Fruit fly (Drosophila melanogaster) whole organism, embryonic: ENCODE measurements around the gene Usf.
A peak's percentile ranks its signal among the peaks of the same experiment; 100 is the strongest.

Source experiments
- Atf3 ChIP-seq: fragments of 200-800 bp; sonication (Bioruptor generic); optimal IDR thresholded peaks from 3 replicates; lab custom pipeline; 2016; ENCODE audit warnings: missing biosample characterization, missing genetic modification characterization
- BtbVII ChIP-seq: fragments of 200-800 bp; sonication (Bioruptor generic); optimal IDR thresholded peaks from 3 replicates; lab custom pipeline; 2017; ENCODE audit warnings: missing biosample characterization, mild to moderate bottlenecking, missing genetic modification characterization
- C15 ChIP-seq: fragments of 200-800 bp; sonication (Bioruptor generic); IDR thresholded peaks from 3 replicates; pipeline ENCODE4 v1.3.6; 2022; ENCODE audit warnings: missing biosample characterization, missing genetic modification characterization
- CG10274 ChIP-seq: fragments of 200-800 bp; sonication (Bioruptor generic); optimal IDR thresholded peaks from 3 replicates; lab custom pipeline; 2017; ENCODE audit warnings: missing biosample characterization, mild to moderate bottlenecking, missing genetic modification characterization
- CG10321 ChIP-seq: fragments of 200-800 bp; sonication (Bioruptor generic); IDR thresholded peaks from 2 replicates; pipeline ENCODE4 v1.3.6; 2022; ENCODE audit warnings: missing biosample characterization, missing genetic modification characterization
- CG11093 ChIP-seq: fragments of 200-800 bp; sonication (Bioruptor generic); IDR thresholded peaks from 3 replicates; pipeline ENCODE4 v1.3.6; 2022; ENCODE audit warnings: missing biosample characterization, missing genetic modification characterization
- CG13296 ChIP-seq: fragments of 200-800 bp; sonication (Bioruptor generic); optimal IDR thresholded peaks from 3 replicates; lab custom pipeline; 2018; ENCODE audit warnings: missing biosample characterization, mild to moderate bottlenecking, missing genetic modification characterization
- CG14014 ChIP-seq: fragments of 200-800 bp; sonication (Bioruptor generic); IDR thresholded peaks from 2 replicates; pipeline ENCODE4 v1.3.6; 2022; ENCODE audit warnings: missing biosample characterization, missing genetic modification characterization
- CG14710 ChIP-seq: fragments of 200-800 bp; sonication (Bioruptor generic); optimal IDR thresholded peaks from 3 replicates; lab custom pipeline; 2019; ENCODE audit warnings: missing biosample characterization, mild to moderate bottlenecking, missing genetic modification characterization, moderate library complexity
- CG16813 ChIP-seq: fragments of 200-800 bp; sonication (Bioruptor generic); IDR thresholded peaks from 3 replicates; pipeline ENCODE4 v1.3.6; 2022; ENCODE audit warnings: missing biosample characterization, missing genetic modification characterization; ENCODE audit not compliant: partially characterized antibody
- CG16815 ChIP-seq: fragments of 200-800 bp; sonication (Bioruptor generic); optimal IDR thresholded peaks from 3 replicates; lab custom pipeline; 2017; ENCODE audit warnings: missing biosample characterization, mild to moderate bottlenecking, missing genetic modification characterization
- CG17328 ChIP-seq: fragments of 200-800 bp; sonication (Bioruptor generic); IDR thresholded peaks from 2 replicates; pipeline ENCODE4 v1.3.6; 2022; ENCODE audit warnings: missing biosample characterization, missing genetic modification characterization
- CG17612 ChIP-seq: fragments of 200-800 bp; sonication (Bioruptor generic); IDR thresholded peaks from 2 replicates; pipeline ENCODE4 v1.3.6; 2022; ENCODE audit warnings: missing biosample characterization, missing genetic modification characterization
- CG2202 ChIP-seq: fragments of 200-800 bp; sonication (Bioruptor generic); optimal IDR thresholded peaks from 2 replicates; lab custom pipeline; 2018; ENCODE audit warnings: missing biosample characterization, mild to moderate bottlenecking, missing genetic modification characterization
- CG30020 ChIP-seq: fragments of 200-800 bp; optimal IDR thresholded peaks from 2 replicates; lab custom pipeline; 2019; ENCODE audit warnings: missing biosample characterization, mild to moderate bottlenecking, missing genetic modification characterization, moderate library complexity
- CG32532 ChIP-seq: fragments of 200-800 bp; sonication (Bioruptor generic); IDR thresholded peaks from 2 replicates; pipeline ENCODE4 v1.3.6; 2022; ENCODE audit warnings: missing biosample characterization, missing genetic modification characterization
- CG6654 ChIP-seq: fragments of 200-800 bp; sonication (Bioruptor generic); optimal IDR thresholded peaks from 2 replicates; lab custom pipeline; 2017; ENCODE audit warnings: missing biosample characterization, mild to moderate bottlenecking, missing genetic modification characterization
- CG6683 ChIP-seq: fragments of 200-800 bp; sonication (Bioruptor generic); optimal IDR thresholded peaks from 2 replicates; lab custom pipeline; 2017; ENCODE audit warnings: missing biosample characterization, mild to moderate bottlenecking, missing genetic modification characterization, missing genetic modification reagents
- CG7357 ChIP-seq: fragments of 200-800 bp; sonication (Bioruptor generic); IDR thresholded peaks from 3 replicates; pipeline ENCODE4 v1.3.6; 2022; ENCODE audit warnings: missing biosample characterization, missing genetic modification characterization
- CG7556 ChIP-seq: fragments of 200-800 bp; sonication (Bioruptor generic); optimal IDR thresholded peaks from 2 replicates; lab custom pipeline; 2017; ENCODE audit warnings: missing biosample characterization, mild to moderate bottlenecking, missing genetic modification characterization
- CG9876 ChIP-seq: fragments of 200-800 bp; sonication (Bioruptor generic); optimal IDR thresholded peaks from 2 replicates; lab custom pipeline; 2016; ENCODE audit warnings: missing biosample characterization, missing genetic modification characterization
- D19A ChIP-seq: fragments of 200-800 bp; optimal IDR thresholded peaks from 3 replicates; lab custom pipeline; 2019; ENCODE audit warnings: missing biosample characterization, mild to moderate bottlenecking, missing genetic modification characterization, moderate library complexity
- Doc3 ChIP-seq: fragments of 200-800 bp; sonication (Bioruptor generic); IDR thresholded peaks from 3 replicates; pipeline ENCODE4 v1.3.6; 2022; ENCODE audit warnings: missing biosample characterization, missing genetic modification characterization; ENCODE audit not compliant: partially characterized antibody
- HLH3B ChIP-seq: fragments of 200-800 bp; sonication (Bioruptor generic); IDR thresholded peaks from 2 replicates; pipeline ENCODE4 v1.3.6; 2022; ENCODE audit warnings: missing biosample characterization, missing genetic modification characterization
- Hand ChIP-seq: fragments of 200-800 bp; sonication (Bioruptor generic); optimal IDR thresholded peaks from 2 replicates; lab custom pipeline; 2017; ENCODE audit warnings: mild to moderate bottlenecking, missing biosample characterization, missing genetic modification reagents, missing genetic modification characterization
- Max ChIP-seq: fragments of 200-800 bp; sonication (Bioruptor generic); optimal IDR thresholded peaks from 2 replicates; lab custom pipeline; 2016; ENCODE audit warnings: missing biosample characterization, mild to moderate bottlenecking, missing genetic modification characterization
- Oaz ChIP-seq: fragments of 200-800 bp; sonication (Bioruptor generic); IDR thresholded peaks from 2 replicates; pipeline ENCODE4 v1.3.6; 2022; ENCODE audit warnings: missing biosample characterization, missing genetic modification characterization
- Sox102F ChIP-seq: fragments of 200-800 bp; sonication (Bioruptor generic); optimal IDR thresholded peaks from 2 replicates; lab custom pipeline; 2018; ENCODE audit warnings: missing biosample characterization, mild to moderate bottlenecking, missing genetic modification characterization, moderate library complexity
- Tbp ChIP-seq: fragments of >200 bp; optimal IDR thresholded peaks from 2 replicates; lab custom pipeline; 2018; ENCODE audit warnings: missing biosample characterization, missing genetic modification characterization
- bab2 ChIP-seq: fragments of 200-800 bp; sonication (Bioruptor generic); optimal IDR thresholded peaks from 2 replicates; lab custom pipeline; 2016; ENCODE audit warnings: missing biosample characterization, missing genetic modification characterization
- cato ChIP-seq: fragments of 200-800 bp; sonication (Bioruptor generic); optimal IDR thresholded peaks from 2 replicates; lab custom pipeline; 2016; ENCODE audit warnings: missing biosample characterization, missing genetic modification characterization, borderline replicate concordance
- caup ChIP-seq: fragments of 200-800 bp; sonication (Bioruptor generic); optimal IDR thresholded peaks from 3 replicates; lab custom pipeline; 2017; ENCODE audit warnings: missing biosample characterization, mild to moderate bottlenecking, missing genetic modification characterization, moderate library complexity; ENCODE audit not compliant: severe bottlenecking
- cg ChIP-seq: fragments of 200-800 bp; sonication (Bioruptor generic); optimal IDR thresholded peaks from 3 replicates; lab custom pipeline; 2019; ENCODE audit warnings: missing biosample characterization, mild to moderate bottlenecking, missing genetic modification characterization, moderate library complexity
- chm ChIP-seq: fragments of 200-800 bp; sonication (Bioruptor generic); IDR thresholded peaks from 2 replicates; pipeline ENCODE4 v1.3.6; 2022; ENCODE audit warnings: missing biosample characterization, missing genetic modification characterization
- disco-r ChIP-seq: fragments of 200-800 bp; sonication (Bioruptor generic); optimal IDR thresholded peaks from 2 replicates; lab custom pipeline; 2016; ENCODE audit warnings: missing biosample characterization, missing genetic modification characterization
- fru ChIP-seq: fragments of >200 bp; optimal IDR thresholded peaks from 2 replicates; lab custom pipeline; 2017
- fu2 ChIP-seq: fragments of 200-800 bp; sonication (Bioruptor generic); optimal IDR thresholded peaks from 2 replicates; lab custom pipeline; 2016; ENCODE audit warnings: missing biosample characterization, missing genetic modification characterization
- gce ChIP-seq: fragments of 200-800 bp; sonication (Bioruptor generic); IDR thresholded peaks from 3 replicates; pipeline ENCODE4 v1.3.6; 2022; ENCODE audit warnings: missing biosample characterization, missing genetic modification characterization
- jumu ChIP-seq: fragments of 200-800 bp; sonication (Bioruptor generic); optimal IDR thresholded peaks from 3 replicates; lab custom pipeline; 2016; ENCODE audit warnings: missing biosample characterization, missing genetic modification characterization
- lmd ChIP-seq: fragments of 200-800 bp; sonication (Bioruptor generic); IDR thresholded peaks from 2 replicates; pipeline ENCODE4 v1.3.6; 2022; ENCODE audit warnings: missing biosample characterization, missing genetic modification characterization
- oc ChIP-seq: fragments of 200-800 bp; sonication (Bioruptor generic); optimal IDR thresholded peaks from 2 replicates; lab custom pipeline; 2018; ENCODE audit warnings: missing biosample characterization, mild to moderate bottlenecking, missing genetic modification characterization, moderate library complexity
- otp ChIP-seq: fragments of 200-800 bp; sonication (Bioruptor generic); IDR thresholded peaks from 3 replicates; pipeline ENCODE4, ENCODE4 v1.3.6; 2022; ENCODE audit warnings: missing biosample characterization, missing genetic modification characterization
- psq ChIP-seq: fragments of 200-800 bp; sonication (Bioruptor generic); optimal IDR thresholded peaks from 2 replicates; lab custom pipeline; 2017; ENCODE audit warnings: missing biosample characterization, missing genetic modification characterization
- rib ChIP-seq: fragments of 200-800 bp; sonication (Bioruptor generic); IDR thresholded peaks from 2 replicates; pipeline ENCODE4 v1.3.6; 2022; ENCODE audit warnings: missing biosample characterization, missing genetic modification characterization
- sim ChIP-seq: fragments of 200-800 bp; sonication (Bioruptor generic); IDR thresholded peaks from 2 replicates; pipeline ENCODE4 v1.3.6; 2022; ENCODE audit warnings: missing biosample characterization, missing genetic modification characterization
- slou ChIP-seq: fragments of 200-800 bp; sonication (Bioruptor generic); optimal IDR thresholded peaks from 3 replicates; lab custom pipeline; 2016; ENCODE audit warnings: missing biosample characterization, missing genetic modification characterization
- sr ChIP-seq: fragments of 200-800 bp; sonication (Bioruptor generic); IDR thresholded peaks from 3 replicates; pipeline ENCODE4 v1.3.6; 2022; ENCODE audit warnings: missing biosample characterization, missing genetic modification characterization
- tll ChIP-seq, 2 experiments: fragments of 200-800 bp in 1 of 2; fragments of >200 bp in 1 of 2; sonication (Bioruptor generic) in 1 of 2; optimal IDR thresholded peaks; 2 replicates each; lab custom pipeline; 2017 to 2019; ENCODE audit warnings: missing biosample characterization in 2 of 2, missing genetic modification characterization in 2 of 2, mild to moderate bottlenecking in 1 of 2, moderate library complexity in 1 of 2
- usp ChIP-seq: fragments of >200 bp; optimal IDR thresholded peaks from 2 replicates; lab custom pipeline; 2017; ENCODE audit warnings: missing biosample characterization, missing genetic modification characterization
- wek ChIP-seq: fragments of 200-800 bp; sonication (Bioruptor generic); optimal IDR thresholded peaks from 3 replicates; lab custom pipeline; 2018; ENCODE audit warnings: missing biosample characterization, mild to moderate bottlenecking, missing genetic modification characterization, moderate library complexity
- zfh1 ChIP-seq: fragments of 200-800 bp; sonication (Bioruptor generic); IDR thresholded peaks from 3 replicates; pipeline ENCODE4 v1.3.6; 2022; ENCODE audit warnings: missing biosample characterization, missing genetic modification characterization
- zfh2 ChIP-seq: fragments of 200-800 bp; sonication (Bioruptor generic); optimal IDR thresholded peaks from 2 replicates; lab custom pipeline; 2016; ENCODE audit warnings: missing biosample characterization, missing genetic modification characterization

Usf gene

DNA sequence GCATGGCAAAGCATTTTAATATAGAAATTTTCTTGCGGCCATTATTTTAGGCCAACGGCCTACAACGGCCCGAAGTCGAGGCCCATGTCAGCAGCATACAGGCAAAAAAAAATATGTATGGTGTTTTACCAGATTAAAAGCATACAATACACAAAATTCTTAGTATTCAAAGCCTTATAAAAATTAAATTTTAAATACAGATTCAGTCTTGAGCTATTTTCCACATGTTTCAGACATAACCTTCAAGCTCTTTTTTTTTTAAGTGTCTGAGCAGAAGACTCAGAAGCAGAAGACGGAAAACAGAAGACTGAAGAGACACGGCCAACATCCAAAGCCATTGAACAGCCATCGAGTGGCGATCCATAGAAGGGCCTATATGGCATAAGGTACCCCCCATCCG is 33.2 kb upstream of the Usf start (continued):
- TF ChIP-seq D19A (tag; lab: Kevin White, UChicago) (peak; percentile 32), CG10321 (GFP tag; lab: Robert Waterston, UW) (no peak), cato (GFP tag; lab: Kevin White, UChicago) (peak; percentile 12), BtbVII (GFP tag; lab: Kevin White, UChicago) (no peak), HLH3B (GFP tag; lab: Robert Waterston, UW) (peak; percentile 37; the same call in 1 of the 2 replicates), chm (GFP tag; lab: Robert Waterston, UW) (0 out of 2 replicates have a peak, but pooled peaks have one; percentile 8), bab2 (peak; percentile 12), Doc3 (no peak), fru (lab: Kevin White, UChicago) (no peak), CG9876 (no peak), CG7357 (GFP tag; lab: Robert Waterston, UW) (no peak), disco-r (GFP tag; lab: Kevin White, UChicago) (no peak), sr (GFP tag; lab: Robert Waterston, UW) (no peak), caup (GFP tag; lab: Kevin White, UChicago) (no peak), fu2 (GFP tag; lab: Kevin White, UChicago) (no peak), C15 (GFP tag; lab: Robert Waterston, UW) (no peak), CG7556 (peak; percentile 27), CG10274 (GFP tag; lab: Kevin White, UChicago) (no peak), zfh2 (GFP tag; lab: Kevin White, UChicago) (no peak), lmd (GFP tag; lab: Robert Waterston, UW) (peak; percentile 37; the same call in 1 of the 2 replicates), CG11093 (GFP tag; lab: Robert Waterston, UW) (peak; percentile 43; the same call in 1 of the 3 replicates), Atf3 (no peak), usp (GFP tag; lab: Kevin White, UChicago) (no peak), oc (tag; lab: Kevin White, UChicago) (no peak), CG6654 (GFP tag; lab: Kevin White, UChicago) (peak; percentile 27), CG14710 (tag; lab: Kevin White, UChicago) (peak; percentile 63), tll (GFP tag; optimal IDR thresholded peaks at IDR 0.05; lab: Kevin White, UChicago) (no peak), gce (GFP tag; lab: Robert Waterston, UW) (no peak), CG17328 (GFP tag; lab: Robert Waterston, UW) (peak; percentile 41), CG16815 (GFP tag; lab: Kevin White, UChicago) (peak; percentile 17), CG13296 (GFP tag; lab: Kevin White, UChicago) (no peak), CG32532 (GFP tag; lab: Robert Waterston, UW) (no peak), Sox102F (GFP tag; lab: Kevin White, UChicago) (peak; percentile 45), jumu (no peak), CG14014 (GFP tag; lab: Robert Waterston, UW) (no peak), psq (GFP tag; lab: Kevin White, UChicago) (no peak), CG2202 (peak; percentile 41), otp (GFP tag; lab: Robert Waterston, UW) (no peak; the same call in 2 of the 3 replicates), sim (GFP tag; lab: Robert Waterston, UW) (0 out of 2 replicates have a peak, but pooled peaks have one; percentile 17), zfh1 (GFP tag; lab: Robert Waterston, UW) (peak; percentile 64; the same call in 1 of the 3 replicates), CG17612 (no peak), Max (GFP tag; lab: Kevin White, UChicago) (no peak), cg (GFP tag; lab: Kevin White, UChicago) (no peak), rib (GFP tag; lab: Robert Waterston, UW) (no peak), CG6683 (no peak), Hand (GFP tag; lab: Kevin White, UChicago) (no peak), CG30020 (no peak), Tbp (GFP tag; lab: Kevin White, UChicago) (no peak), Oaz (GFP tag; lab: Robert Waterston, UW) (no peak), slou (GFP tag; lab: Kevin White, UChicago) (no peak), wek (GFP tag; lab: Kevin White, UChicago) (no peak), CG16813 (GFP tag; lab: Robert Waterston, UW) (no peak)
